Worm (Caenorhabditis elegans) whole organism, late embryonic: ENCODE results near the gene C27A7.3.

Experiments used
- elt-2 ChIP-seq: sonication (generic microtip); optimal IDR thresholded peaks from 2 replicates; lab custom pipeline; 2016; ENCODE audit warnings: missing genetic modification reagents, missing genetic modification characterization, missing compliant biosample characterization
- unc-86 ChIP-seq: sonication (generic microtip); optimal IDR thresholded peaks from 2 replicates; lab custom pipeline; 2016; ENCODE audit warnings: missing genetic modification characterization, missing compliant biosample characterization

- TF ChIP-seq elt-2 (tag; lab: Kevin White, UChicago) (no peak), unc-86 (tag; lab: Kevin White, UChicago) (no peak)
Observed at ce11 chrV:12098123-12098522, 42.6 kb upstream of the C27A7.3 start, which contains the start of gene nhr-209.
